Worm (Caenorhabditis elegans) whole organism, early embryonic: Measurements from ENCODE around the gene T05B11.4.

Experiments
- aly-1 ChIP-seq: sonication (generic microtip); optimal IDR thresholded peaks from 2 replicates; lab custom pipeline; 2016; ENCODE audit warnings: missing genetic modification characterization, missing compliant biosample characterization
- ama-1 ChIP-seq: fragments of 150-350 bp; optimal IDR thresholded peaks from 2 replicates; lab custom pipeline; 2014
- hnd-1 ChIP-seq: sonication (generic microtip); optimal IDR thresholded peaks from 2 replicates; lab custom pipeline; 2016; ENCODE audit warnings: missing genetic modification characterization, missing compliant biosample characterization
- scrt-1 ChIP-seq: fragments of 200-800 bp; sonication (Bioruptor generic); IDR thresholded peaks from 2 replicates; pipeline ENCODE4 v1.3.6; 2022; ENCODE audit warnings: missing genetic modification characterization, missing compliant biosample characterization
- sea-1 ChIP-seq: fragments of 200-800 bp; sonication (Bioruptor generic); conservative IDR thresholded peaks from 2 replicates; pipeline ENCODE4 v1.3.6; 2022; ENCODE audit warnings: missing genetic modification characterization, missing compliant biosample characterization
- tbx-37 ChIP-seq: fragments of 200-800 bp; sonication (Bioruptor generic); conservative IDR thresholded peaks from 2 replicates; pipeline ENCODE4 v1.3.6; 2022; ENCODE audit warnings: missing genetic modification reagents, missing genetic modification characterization, missing compliant biosample characterization

DNA sequence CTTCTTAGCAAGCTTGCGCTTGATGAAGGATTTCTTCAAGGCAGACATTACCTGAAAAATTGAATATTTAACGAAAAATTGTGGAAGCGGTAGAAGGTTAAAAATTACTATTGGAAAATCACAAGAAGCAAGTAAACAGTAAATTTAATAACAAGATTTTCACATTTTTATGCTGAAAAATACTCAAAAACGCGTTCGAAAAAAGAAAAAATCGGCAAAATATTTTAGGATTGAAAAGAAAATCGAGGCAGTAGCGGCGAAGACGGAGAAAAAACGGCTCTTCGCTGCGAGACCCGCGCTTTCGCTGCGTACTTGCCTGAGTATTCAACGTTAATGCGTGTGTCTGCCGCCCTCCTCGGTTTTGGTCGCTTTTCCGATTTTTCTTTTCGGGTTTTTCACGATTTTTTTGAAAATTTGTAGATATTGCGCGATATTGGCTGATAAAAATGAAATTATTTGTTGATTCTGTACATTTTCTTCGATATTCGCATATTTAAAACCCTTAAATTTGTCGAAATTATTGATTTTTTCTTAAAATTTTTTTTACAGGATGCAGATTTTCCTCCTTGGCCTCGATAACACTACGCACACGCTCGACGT is 21.7 kb upstream of the T05B11.4 start, which contains the start of the genes rpl-39 and rps-30:
- TF ChIP-seq aly-1 (tag; lab: Kevin White, UChicago) (no peak), ama-1 (lab: Kevin White, UChicago) (no peak), tbx-37 (no peak), sea-1 (no peak), hnd-1 (no peak), scrt-1 (GFP tag; lab: Robert Waterston, UW) (no peak)
